Worm (Caenorhabditis elegans) whole organism, L3 larva: ENCODE data around the gene exc-5.
A peak's percentile ranks its signal among the peaks of the same experiment; 100 is the strongest.

Source experiments
- R02D3.7 ChIP-seq: fragments of 150-350 bp; optimal IDR thresholded peaks from 2 replicates; lab custom pipeline; 2014; ENCODE audit warnings: missing biosample characterization, missing genetic modification characterization
- ZK546.5 ChIP-seq: sonication (generic microtip); optimal IDR thresholded peaks from 2 replicates; lab custom pipeline; 2017; ENCODE audit warnings: missing biosample characterization, missing genetic modification characterization
- aly-2 ChIP-seq: fragments of 150-350 bp; optimal IDR thresholded peaks from 2 replicates; lab custom pipeline; 2014; ENCODE audit warnings: missing biosample characterization, missing genetic modification characterization
- ama-1 ChIP-seq: fragments of 150-350 bp; optimal IDR thresholded peaks from 2 replicates; lab custom pipeline; 2018
- ceh-16 ChIP-seq: sonication (generic microtip); optimal IDR thresholded peaks from 2 replicates; lab custom pipeline; 2017; ENCODE audit warnings: missing biosample characterization, missing genetic modification characterization
- ceh-82 ChIP-seq: fragments of 150-350 bp; optimal IDR thresholded peaks from 2 replicates; lab custom pipeline; 2014; ENCODE audit warnings: missing biosample characterization, missing genetic modification characterization
- ceh-9 ChIP-seq: sonication (generic microtip); optimal IDR thresholded peaks from 2 replicates; lab custom pipeline; 2018; ENCODE audit warnings: missing biosample characterization, missing genetic modification characterization
- daf-12 ChIP-seq: fragments of 150-350 bp; optimal IDR thresholded peaks from 2 replicates; lab custom pipeline; 2014; ENCODE audit warnings: missing biosample characterization, missing genetic modification reagents, missing genetic modification characterization
- egl-27 ChIP-seq: sonication (generic microtip); optimal IDR thresholded peaks from 4 replicates; lab custom pipeline; 2017; ENCODE audit warnings: missing biosample characterization, missing genetic modification reagents, missing genetic modification characterization
- egl-5 ChIP-seq: fragments of 150-350 bp; optimal IDR thresholded peaks from 2 replicates; lab custom pipeline; 2017; ENCODE audit warnings: missing biosample characterization, missing genetic modification reagents, missing genetic modification characterization, inconsistent platforms
- elt-2 ChIP-seq: sonication (generic microtip); optimal IDR thresholded peaks from 2 replicates; lab custom pipeline; 2016; ENCODE audit warnings: missing genetic modification reagents, mild to moderate bottlenecking, missing genetic modification characterization, missing compliant biosample characterization
- elt-3 ChIP-seq, 3 experiments: fragments of 150-350 bp in 1 of 3; sonication (generic microtip) in 2 of 3; optimal IDR thresholded peaks; 2 replicates in 2 of 3; 4 replicates in 1 of 3; lab custom pipeline; 2014 to 2017; ENCODE audit warnings: missing biosample characterization in 3 of 3, missing genetic modification characterization in 3 of 3
- eor-1 ChIP-seq, 2 experiments: fragments of 150-350 bp; optimal IDR thresholded peaks; 2 replicates each; lab custom pipeline; 2014 to 2018; ENCODE audit warnings: missing biosample characterization in 2 of 2, missing genetic modification characterization in 2 of 2
- fkh-10 ChIP-seq: sonication (generic microtip); optimal IDR thresholded peaks from 2 replicates; lab custom pipeline; 2017; ENCODE audit warnings: missing biosample characterization, missing genetic modification reagents, missing genetic modification characterization
- fkh-2 ChIP-seq: fragments of 150-350 bp; optimal IDR thresholded peaks from 2 replicates; lab custom pipeline; 2014; ENCODE audit warnings: missing biosample characterization, missing genetic modification reagents, missing genetic modification characterization
- hmg-11 ChIP-seq: sonication (generic microtip); optimal IDR thresholded peaks from 2 replicates; lab custom pipeline; 2016; ENCODE audit warnings: missing genetic modification characterization, missing compliant biosample characterization
- jun-1 ChIP-seq: fragments of 150-350 bp; optimal IDR thresholded peaks from 2 replicates; lab custom pipeline; 2014; ENCODE audit warnings: missing biosample characterization, missing genetic modification reagents, missing genetic modification characterization
- lin-15B ChIP-seq: fragments of 150-350 bp; optimal IDR thresholded peaks from 2 replicates; lab custom pipeline; 2014; ENCODE audit warnings: missing biosample characterization, missing genetic modification characterization
- lin-39 ChIP-seq: fragments of 150-350 bp; optimal IDR thresholded peaks from 2 replicates; lab custom pipeline; 2018; ENCODE audit warnings: missing biosample characterization, missing genetic modification reagents, missing genetic modification characterization
- lsy-12 ChIP-seq: sonication (generic microtip); optimal IDR thresholded peaks from 2 replicates; lab custom pipeline; 2016; ENCODE audit warnings: mild to moderate bottlenecking, missing genetic modification characterization, missing compliant biosample characterization
- mdl-1 ChIP-seq: fragments of 150-350 bp; optimal IDR thresholded peaks from 2 replicates; lab custom pipeline; 2014; ENCODE audit warnings: missing biosample characterization, missing genetic modification characterization
- mml-1 ChIP-seq: fragments of 150-350 bp; sonication (generic microtip); optimal IDR thresholded peaks from 3 replicates; lab custom pipeline; 2014; ENCODE audit warnings: missing biosample characterization, missing genetic modification characterization
- nfya-1 ChIP-seq: sonication (generic microtip); optimal IDR thresholded peaks from 2 replicates; lab custom pipeline; 2017; ENCODE audit warnings: missing genetic modification characterization, mild to moderate bottlenecking, missing compliant biosample characterization, antibody characterized with exemption, moderate library complexity; ENCODE audit not compliant: insufficient read depth
- nhr-12 ChIP-seq: fragments of 150-350 bp; optimal IDR thresholded peaks from 2 replicates; lab custom pipeline; 2014; ENCODE audit warnings: missing biosample characterization, missing genetic modification characterization
- nhr-23 ChIP-seq: fragments of 150-350 bp; optimal IDR thresholded peaks from 2 replicates; lab custom pipeline; 2014; ENCODE audit warnings: missing biosample characterization, missing genetic modification reagents, missing genetic modification characterization
- nhr-25 ChIP-seq: sonication (generic microtip); optimal IDR thresholded peaks from 2 replicates; lab custom pipeline; 2017; ENCODE audit warnings: missing biosample characterization, missing genetic modification characterization
- nhr-28 ChIP-seq: fragments of 150-350 bp; optimal IDR thresholded peaks from 2 replicates; lab custom pipeline; 2014; ENCODE audit warnings: missing biosample characterization, missing genetic modification characterization
- pha-4 ChIP-seq: fragments of 150-350 bp; optimal IDR thresholded peaks from 2 replicates; lab custom pipeline; 2014; ENCODE audit warnings: missing biosample characterization, missing genetic modification reagents, missing genetic modification characterization
- pqm-1 ChIP-seq: fragments of 150-350 bp; optimal IDR thresholded peaks from 2 replicates; lab custom pipeline; 2017; ENCODE audit warnings: missing biosample characterization, missing genetic modification characterization, inconsistent platforms
- skn-1 ChIP-seq: fragments of 150-350 bp; optimal IDR thresholded peaks from 2 replicates; lab custom pipeline; 2014; ENCODE audit warnings: missing biosample characterization, missing genetic modification characterization
- tbx-2 ChIP-seq: sonication (generic microtip); optimal IDR thresholded peaks from 2 replicates; lab custom pipeline; 2016; ENCODE audit warnings: mild to moderate bottlenecking, missing genetic modification characterization, missing compliant biosample characterization
- unc-39 ChIP-seq: sonication (generic microtip); optimal IDR thresholded peaks from 4 replicates; lab custom pipeline; 2017; ENCODE audit warnings: missing biosample characterization, missing genetic modification characterization
- unc-62 ChIP-seq: fragments of 150-350 bp; sonication (generic microtip); optimal IDR thresholded peaks from 4 replicates; lab custom pipeline; 2014; ENCODE audit warnings: missing biosample characterization, missing genetic modification reagents, missing genetic modification characterization
- zag-1 ChIP-seq: fragments of 150-350 bp; optimal IDR thresholded peaks from 2 replicates; lab custom pipeline; 2014; ENCODE audit warnings: missing biosample characterization, missing genetic modification characterization
- ztf-11 ChIP-seq: fragments of 150-350 bp; optimal IDR thresholded peaks from 2 replicates; lab custom pipeline; 2014; ENCODE audit warnings: missing biosample characterization, missing genetic modification characterization
- ztf-4 ChIP-seq: fragments of 150-350 bp; optimal IDR thresholded peaks from 2 replicates; lab custom pipeline; 2014; ENCODE audit warnings: missing biosample characterization, missing genetic modification characterization

exc-5 gene

DNA sequence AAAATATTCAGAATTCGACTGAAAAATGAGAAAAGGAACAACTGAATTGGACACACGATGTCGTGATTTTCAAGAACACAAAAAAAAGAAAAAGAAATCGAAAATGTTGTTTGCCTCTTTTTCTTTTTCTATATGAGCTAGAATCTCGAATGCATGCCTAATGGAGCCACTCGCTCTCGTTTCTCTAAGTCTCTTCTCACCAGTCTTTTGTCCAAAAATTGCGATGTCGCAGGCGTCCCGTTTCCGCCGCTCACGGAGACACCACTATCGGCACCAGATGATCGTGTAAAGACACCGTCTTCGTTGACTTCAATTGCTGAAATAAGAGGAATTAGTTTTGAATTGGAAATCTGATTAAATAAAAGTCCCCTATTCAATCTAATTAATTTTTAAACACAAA lies 54.9 kb downstream of the exc-5 start:
- TF ChIP-seq elt-2 (tag; lab: Kevin White, UChicago) = peak; percentile 17
- TF ChIP-seq egl-27 (tag; lab: Kevin White, UChicago) = no peak
- no peak for TF ChIP-seq jun-1 (tag; lab: Kevin White, UChicago)
- no peak for TF ChIP-seq nhr-23
- TF ChIP-seq aly-2 = no peak
- no peak for TF ChIP-seq tbx-2 (tag; lab: Kevin White, UChicago)
- TF ChIP-seq pha-4 = peak; percentile 4
- TF ChIP-seq nfya-1 (tag; lab: Kevin White, UChicago) = peak; percentile 66
- no peak for TF ChIP-seq fkh-2 (tag; lab: Kevin White, UChicago)
- TF ChIP-seq eor-1 (tag; optimal IDR thresholded peaks at IDR 0.05; lab: Kevin White, UChicago) = no peak
- peak; percentile 37 for TF ChIP-seq fkh-10 (GFP tag; lab: Kevin White, UChicago)
- TF ChIP-seq lin-39 (tag; lab: Kevin White, UChicago) = peak; percentile 84
- TF ChIP-seq R02D3.7 = no peak
- TF ChIP-seq hmg-11 (tag; lab: Kevin White, UChicago) = peak; percentile 32
- TF ChIP-seq lsy-12 (tag; lab: Kevin White, UChicago) = no peak
- TF ChIP-seq unc-62 (GFP tag; lab: Kevin White, UChicago) = no peak
- TF ChIP-seq zag-1 (tag; lab: Kevin White, UChicago) = no peak
- TF ChIP-seq mdl-1 = no peak
- no peak for TF ChIP-seq elt-3 (tag; optimal IDR thresholded peaks at IDR 0.05; lab: Kevin White, UChicago)
- peak; percentile 27 for TF ChIP-seq lin-15B (tag; lab: Kevin White, UChicago)
- TF ChIP-seq skn-1 = no peak
- no peak for TF ChIP-seq ztf-11

DNA sequence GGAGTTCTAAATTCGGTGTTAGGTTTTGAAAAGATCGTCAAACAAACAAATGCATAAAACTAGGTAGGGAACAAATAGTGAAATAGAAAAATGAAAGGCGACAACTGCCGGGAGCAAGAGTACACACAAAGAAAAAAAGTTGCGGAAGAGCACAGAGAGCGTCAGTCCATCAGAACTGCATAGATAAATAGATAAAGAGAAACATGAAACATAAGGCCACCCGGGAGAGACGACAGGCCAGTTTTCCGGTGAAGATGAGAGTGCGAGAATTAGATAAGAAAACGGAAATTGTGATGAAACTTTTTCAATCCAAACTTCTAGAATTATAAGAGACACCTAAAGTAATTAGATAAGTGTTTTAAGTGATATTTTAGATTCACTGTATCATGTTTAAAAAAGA lies 55.7 kb downstream of the exc-5 start:
- TF ChIP-seq jun-1 (tag; lab: Kevin White, UChicago) (no peak), ceh-16 (no peak), pha-4 (peak; percentile 45), nhr-28 (tag; lab: Kevin White, UChicago) (no peak), nfya-1 (tag; lab: Kevin White, UChicago) (peak; percentile 41), pqm-1 (tag; lab: Kevin White, UChicago) (peak; percentile 68), tbx-2 (tag; lab: Kevin White, UChicago) (no peak), elt-2 (tag; lab: Kevin White, UChicago) (peak; percentile 85)

DNA sequence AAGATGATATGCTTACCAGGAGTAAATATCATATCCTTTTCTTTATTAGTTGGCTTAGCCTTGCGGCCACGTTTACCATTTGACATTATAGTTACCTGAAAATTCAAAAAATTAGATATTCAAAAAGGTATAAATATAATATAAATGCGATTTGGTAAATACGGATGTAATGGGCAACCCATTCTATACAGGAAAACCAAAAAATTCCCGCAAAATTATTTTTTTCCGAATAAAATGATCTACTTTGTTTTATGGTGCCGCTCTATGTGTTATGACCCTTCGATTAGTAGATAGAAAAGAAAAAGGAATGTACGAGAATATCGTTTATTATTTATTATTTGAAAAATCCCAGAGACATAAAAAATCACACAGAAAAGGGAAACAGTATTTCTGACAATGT lies 58.7 kb downstream of the exc-5 start, which contains the start of gene elli-1:
elli-1 (minus strand) TSS at position 101 of the 400 bp plus-strand sequence.
- TF ChIP-seq nhr-28 (tag; lab: Kevin White, UChicago) (no peak), ZK546.5 (tag; lab: Kevin White, UChicago) (no peak), pqm-1 (tag; lab: Kevin White, UChicago) (no peak), mdl-1 (no peak), pha-4 (no peak), nhr-12 (tag; lab: Kevin White, UChicago) (no peak)
- TF ChIP-seq, all 47 proteins: peak for 0

DNA sequence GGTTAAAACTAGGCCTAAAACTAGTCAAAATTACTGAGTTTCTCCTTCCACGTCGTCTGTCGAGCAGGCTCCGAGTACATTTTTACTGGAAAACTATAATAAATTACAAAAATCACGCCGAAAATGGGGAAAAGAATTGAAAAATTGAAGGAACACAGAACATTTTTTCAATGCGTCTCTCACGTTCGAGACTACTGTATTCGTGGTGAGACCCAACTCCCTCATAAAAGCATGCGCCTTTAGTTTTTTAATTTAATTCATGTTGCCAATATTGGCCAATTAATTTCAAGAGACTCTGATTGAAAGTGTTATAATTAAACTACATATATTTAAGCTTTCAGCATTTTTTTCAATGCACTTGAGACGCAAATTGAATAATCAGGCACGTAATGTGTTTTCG lies 59.3 kb downstream of the exc-5 start:
- TF ChIP-seq ceh-9 (tag; lab: Kevin White, UChicago) (no peak), unc-39 (tag; lab: Kevin White, UChicago) (no peak), eor-1 (tag; optimal IDR thresholded peaks at IDR 0.05; lab: Kevin White, UChicago) (no peak), ceh-82 (no peak), ceh-16 (no peak), jun-1 (tag; lab: Kevin White, UChicago) (no peak), ama-1 (lab: Kevin White, UChicago) (no peak), mdl-1 (no peak), nhr-25 (tag; lab: Kevin White, UChicago) (no peak), pqm-1 (tag; lab: Kevin White, UChicago) (no peak), egl-5 (tag; lab: Kevin White, UChicago) (no peak), mml-1 (tag; lab: Kevin White, UChicago) (no peak), nhr-28 (tag; lab: Kevin White, UChicago) (no peak), daf-12 (tag; lab: Kevin White, UChicago) (no peak), hmg-11 (tag; lab: Kevin White, UChicago) (no peak), ztf-4 (no peak)
